Worm (Caenorhabditis elegans): ENCODE results near the gene F14H12.7.

F14H12.7 gene

ce11 chrX:4320563-4320962 lies 41.9 kb downstream of the F14H12.7 start, which contains the start of gene dop-6:
Gene dop-6, plus strand, starts transcription at chrX:4320863.
- no peak for TF ChIP-seq C34B4.2 (tag; optimal IDR thresholded peaks at IDR 0.05)
- no peak for TF ChIP-seq hlh-17 (GFP tag; optimal IDR thresholded peaks at IDR 0.05; ENCODE audit: borderline replicate concordance)
- TF ChIP-seq nhr-20 (tag; optimal IDR thresholded peaks at IDR 0.05): no peak
- no peak for TF ChIP-seq tbx-2 (tag; optimal IDR thresholded peaks at IDR 0.05)
- TF ChIP-seq blmp-1 (tag; optimal IDR thresholded peaks at IDR 0.05): no peak
- no peak for TF ChIP-seq ama-1 (optimal IDR thresholded peaks at IDR 0.05)
- no peak for TF ChIP-seq lin-35 (GFP tag; optimal IDR thresholded peaks at IDR 0.05)
- TF ChIP-seq nhr-19 (GFP tag; conservative IDR thresholded peaks at IDR 0.05): no peak
- TF ChIP-seq fkh-8 (tag; optimal IDR thresholded peaks at IDR 0.05): no peak
- no peak for TF ChIP-seq jun-1 (tag; optimal IDR thresholded peaks at IDR 0.05)
- no peak for TF ChIP-seq unc-30 (tag; optimal IDR thresholded peaks at IDR 0.05)
- TF ChIP-seq skn-1 (tag; optimal IDR thresholded peaks at IDR 0.05): no peak
- no peak for TF ChIP-seq isw-1 (GFP tag; IDR thresholded peaks at IDR 0.05)
- no peak for TF ChIP-seq egl-13 (tag; optimal IDR thresholded peaks at IDR 0.05)
- TF ChIP-seq egl-27 (tag; optimal IDR thresholded peaks at IDR 0.05): no peak
- no peak for TF ChIP-seq mdl-1 (tag; optimal IDR thresholded peaks at IDR 0.05)
- no peak for TF ChIP-seq ceh-88 (GFP tag; IDR thresholded peaks at IDR 0.05)
- no peak for TF ChIP-seq fkh-4 (tag; optimal IDR thresholded peaks at IDR 0.05; ENCODE audit: borderline replicate concordance)
- no peak for TF ChIP-seq grh-1 (GFP tag; IDR thresholded peaks at IDR 0.05)
- no peak for TF ChIP-seq hpl-2 (GFP tag; optimal IDR thresholded peaks at IDR 0.05)

DNA sequence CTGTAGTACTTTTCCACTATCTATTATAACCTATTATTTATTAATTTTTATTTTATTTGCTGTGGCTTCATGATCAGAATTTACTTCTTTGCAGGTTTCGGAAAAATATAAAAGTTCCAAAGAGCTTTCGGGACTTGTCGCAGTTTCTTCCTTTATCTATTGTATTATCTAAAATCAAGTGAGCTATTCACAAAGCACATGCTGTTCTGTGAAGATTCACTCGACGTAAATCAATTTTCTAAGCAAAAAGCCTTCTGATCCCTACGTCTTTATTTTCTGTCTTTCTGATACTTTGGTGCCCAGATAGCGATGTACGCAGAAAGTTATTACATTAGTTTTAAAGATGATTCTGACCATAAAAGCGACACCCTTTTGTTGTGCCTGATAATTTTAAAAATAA lies 45.3 kb downstream of the F14H12.7 start:
- peak; percentile 29 for TF ChIP-seq lin-14 (GFP tag; optimal IDR thresholded peaks at IDR 0.05)
- TF ChIP-seq ama-1 (optimal IDR thresholded peaks at IDR 0.05): no peak
- TF ChIP-seq nhr-47 (tag; optimal IDR thresholded peaks at IDR 0.05): no peak
- peak; percentile 75 for TF ChIP-seq fkh-10 (GFP tag; optimal IDR thresholded peaks at IDR 0.05)
- TF ChIP-seq mep-1 (tag; optimal IDR thresholded peaks at IDR 0.05): no peak
- TF ChIP-seq jun-1 (tag; optimal IDR thresholded peaks at IDR 0.05): no peak
- no peak for TF ChIP-seq efl-1 (optimal IDR thresholded peaks at IDR 0.05)
- peak in 1 of 2 experiments; percentile 2 for TF ChIP-seq efl-1 (GFP tag; optimal IDR thresholded peaks at IDR 0.05 in 1 of 2)
- TF ChIP-seq egl-27 (tag; optimal IDR thresholded peaks at IDR 0.05): no peak
- TF ChIP-seq snpc-4 (tag; optimal IDR thresholded peaks at IDR 0.05): no peak

DNA sequence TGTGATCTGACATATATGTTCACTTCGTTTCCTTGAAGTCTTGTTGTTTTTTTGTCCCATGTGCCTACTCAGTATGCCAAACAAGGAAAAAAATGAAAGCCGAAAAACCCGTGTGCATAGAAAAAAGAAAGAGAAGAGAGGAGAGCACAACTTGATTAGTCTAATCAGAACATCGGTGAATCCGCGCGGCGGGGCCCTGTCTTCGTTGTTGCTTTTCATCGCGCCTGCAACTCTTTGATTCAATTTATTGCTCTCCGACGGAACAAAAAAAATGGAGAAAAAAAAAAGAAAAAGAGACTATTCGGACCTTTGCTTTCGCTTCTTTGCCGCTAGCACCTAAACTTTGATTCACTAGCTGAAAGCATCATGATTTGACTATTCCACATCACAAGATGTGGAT lies 47.5 kb downstream of the F14H12.7 start:
- no peak for TF ChIP-seq lsy-2 (tag; optimal IDR thresholded peaks at IDR 0.05)
- TF ChIP-seq dsc-1 (tag; optimal IDR thresholded peaks at IDR 0.05): no peak
- TF ChIP-seq lir-3 (tag; optimal IDR thresholded peaks at IDR 0.05; ENCODE audit: poor library complexity): no peak
- TF ChIP-seq fkh-10 (GFP tag; optimal IDR thresholded peaks at IDR 0.05): peak; percentile 95
- TF ChIP-seq mdl-1 (tag; optimal IDR thresholded peaks at IDR 0.05): no peak
- TF ChIP-seq nhr-71 (tag; optimal IDR thresholded peaks at IDR 0.05): peak; percentile 2
- TF ChIP-seq ces-1 (GFP tag; optimal IDR thresholded peaks at IDR 0.05): peak; percentile 87
- TF ChIP-seq lin-14 (GFP tag; optimal IDR thresholded peaks at IDR 0.05): peak; percentile 77
- no peak for TF ChIP-seq grh-1 (GFP tag; IDR thresholded peaks at IDR 0.05)
